Fruit fly (Drosophila melanogaster) whole organism: ENCODE measurements around the gene CG42724.

Experiments
- CG8478 ChIP-seq: fragments of >200 bp; optimal IDR thresholded peaks from 2 replicates; lab custom pipeline; 2018; ENCODE audit warnings: inconsistent platforms
- Dll ChIP-seq: fragments of >200 bp; optimal IDR thresholded peaks from 2 replicates; lab custom pipeline; 2017
- EcR ChIP-seq, 2 experiments: fragments of >200 bp; optimal IDR thresholded peaks; 2 replicates each; lab custom pipeline; 2017; ENCODE audit warnings: missing biosample characterization in 2 of 2, missing genetic modification characterization in 2 of 2, missing genetic modification reagents in 2 of 2

DNA sequence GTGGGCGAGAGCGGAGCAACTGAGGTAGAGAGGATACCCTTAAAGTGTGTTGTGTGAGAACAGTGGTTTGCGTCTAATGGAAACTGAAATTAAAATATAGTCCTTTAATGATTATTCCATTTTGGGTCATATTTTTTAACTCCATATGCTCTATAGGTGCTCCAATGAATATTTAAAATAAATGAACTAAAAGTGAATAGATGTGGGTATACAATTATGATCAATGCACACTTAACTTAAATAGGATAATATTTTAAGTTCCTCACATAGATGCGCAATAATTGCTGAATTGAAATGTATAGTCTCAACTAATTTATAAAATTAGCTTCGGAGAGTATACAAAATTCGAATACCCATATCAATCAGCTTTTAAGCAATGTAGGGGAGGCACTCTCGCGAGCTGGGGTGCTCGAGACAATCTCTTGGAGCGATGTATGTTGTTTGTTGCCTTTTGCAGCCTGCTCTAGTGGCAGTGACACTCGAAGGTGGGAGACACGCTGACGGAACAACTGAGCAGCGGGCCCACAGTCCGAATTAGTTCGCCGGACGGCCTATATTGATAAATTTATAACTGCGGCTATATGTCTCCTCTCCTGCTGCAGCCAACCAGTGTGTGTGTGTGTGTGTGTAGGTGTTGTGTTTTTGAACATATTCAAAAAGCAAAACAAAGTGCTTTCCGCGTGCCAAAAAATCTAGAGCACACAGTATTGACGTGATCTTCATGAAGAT lies 14.3 kb downstream of the CG42724 start:
- TF ChIP-seq EcR (GFP tag; optimal IDR thresholded peaks at IDR 0.05; lab: Kevin White, UChicago) (no peak), Dll (lab: Kevin White, UChicago) (no peak), CG8478 (lab: Kevin White, UChicago) (no peak)
